Fruit fly (Drosophila melanogaster): ENCODE results near the gene CCT6.
A peak's percentile ranks its signal among the peaks of the same experiment; 100 is the strongest.

Gene CCT6

DNA sequence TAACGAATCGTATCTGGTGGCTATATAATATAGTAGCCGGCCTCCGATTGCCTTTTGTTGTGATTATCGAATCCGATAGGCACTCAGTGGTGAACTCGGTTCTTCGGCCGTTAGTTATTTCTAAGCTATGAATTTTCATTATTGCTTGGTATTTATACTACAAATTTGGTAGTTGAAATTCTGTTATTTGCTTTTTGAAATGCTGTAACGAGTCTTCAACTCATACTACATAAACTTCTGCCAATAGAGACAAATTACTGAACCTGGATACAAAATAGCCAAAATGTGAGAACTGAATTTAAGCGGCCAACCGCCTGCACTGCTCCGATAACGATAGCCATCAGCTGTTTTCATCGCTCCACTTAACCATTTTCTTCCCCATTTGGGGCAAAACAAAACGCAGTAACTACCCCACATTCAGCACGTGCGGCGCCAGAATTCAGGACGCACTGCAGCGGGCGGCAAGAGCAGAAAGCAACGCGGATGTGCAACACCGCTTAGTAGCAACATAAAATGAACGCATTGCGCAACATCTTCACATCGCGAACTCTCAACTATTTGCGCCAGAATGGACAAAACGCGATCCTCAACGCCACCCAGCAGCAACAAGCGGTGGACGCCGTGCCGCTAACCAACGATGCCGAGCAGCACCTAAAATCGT is 7.4 kb upstream of the CCT6 start, which contains the start of the genes CG11679 and CG8206 (continued):
- peak; percentile 39 for TF ChIP-seq CG32006 (GFP tag; optimal IDR thresholded peaks at IDR 0.05)
- TF ChIP-seq CG3919 (GFP tag; optimal IDR thresholded peaks at IDR 0.05), result peak; percentile 12
- TF ChIP-seq Eip78C (GFP tag), result peak; percentile 79
- no peak for TF ChIP-seq dsx (GFP tag; optimal IDR thresholded peaks at IDR 0.05; ENCODE audit: poor library complexity, severe bottlenecking)
- TF ChIP-seq acj6 (GFP tag; optimal IDR thresholded peaks at IDR 0.05), result peak; percentile 33

DNA sequence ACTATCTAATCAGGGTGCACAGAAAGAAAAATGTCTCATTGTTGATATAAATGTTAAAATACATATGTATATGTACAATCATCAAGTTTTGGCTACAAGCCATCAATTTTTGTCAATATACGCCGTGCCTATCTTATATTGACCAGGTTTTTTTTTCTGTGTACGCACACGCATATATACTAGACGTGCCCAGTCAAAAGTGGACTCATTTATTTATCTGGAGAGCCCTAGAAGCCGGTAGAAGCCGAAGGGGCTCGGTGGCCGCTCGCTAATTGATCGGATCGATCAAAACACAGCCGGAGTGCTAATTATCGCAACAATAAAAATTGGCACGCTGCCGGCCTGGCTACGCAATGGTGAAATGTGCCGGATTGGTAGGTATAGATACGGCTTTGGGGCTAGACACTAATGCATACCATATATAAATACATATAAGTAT is 6.1 kb upstream of the CCT6 start:
- peak; percentile 69 for TF ChIP-seq CG6163 (GFP tag; IDR thresholded peaks at IDR 0.05)
- peak; percentile 69 for TF ChIP-seq topi (GFP tag; optimal IDR thresholded peaks at IDR 0.05)
- TF ChIP-seq Sox14 (GFP tag; optimal IDR thresholded peaks at IDR 0.05), result peak; percentile 63
- peak; percentile 43 for TF ChIP-seq CG8632 (GFP tag; optimal IDR thresholded peaks at IDR 0.05)
- TF ChIP-seq Lpt (GFP tag; optimal IDR thresholded peaks at IDR 0.05), result peak; percentile 18
- peak; percentile 4 for TF ChIP-seq dsx (GFP tag; optimal IDR thresholded peaks at IDR 0.05; ENCODE audit: poor library complexity, severe bottlenecking)
- peak; percentile 39 for TF ChIP-seq Ets96B (tag; optimal IDR thresholded peaks at IDR 0.05)
- TF ChIP-seq CG31627 (GFP tag; optimal IDR thresholded peaks at IDR 0.05), result peak; percentile 48
- peak; percentile 10 for TF ChIP-seq CG3032 (tag; optimal IDR thresholded peaks at IDR 0.05)
- TF ChIP-seq CG11902 (GFP tag; optimal IDR thresholded peaks at IDR 0.05), result peak; percentile 23
- TF ChIP-seq Hr4 (GFP tag; optimal IDR thresholded peaks at IDR 0.05), result peak; percentile 50
- peak; percentile 60 for TF ChIP-seq Hr39 (GFP tag; optimal IDR thresholded peaks at IDR 0.05)
- no peak for TF ChIP-seq CG6808 (GFP tag; optimal IDR thresholded peaks at IDR 0.05)
- no peak for TF ChIP-seq net (GFP tag; optimal IDR thresholded peaks at IDR 0.05)
- TF ChIP-seq OdsH (GFP tag; optimal IDR thresholded peaks at IDR 0.05), result peak; percentile 46
- TF ChIP-seq Smox (GFP tag; optimal IDR thresholded peaks at IDR 0.05), result peak; percentile 60
- no peak for TF ChIP-seq CG9139 (GFP tag; optimal IDR thresholded peaks at IDR 0.05)
- TF ChIP-seq CG16779 (tag; optimal IDR thresholded peaks at IDR 0.05), result no peak
- no peak for TF ChIP-seq fd85E (GFP tag; optimal IDR thresholded peaks at IDR 0.05)
- peak; percentile 66 for TF ChIP-seq Met (GFP tag; optimal IDR thresholded peaks at IDR 0.05)
- TF ChIP-seq CG10631 (GFP tag; optimal IDR thresholded peaks at IDR 0.05), result peak; percentile 25
- no peak for TF ChIP-seq CG6854 (GFP tag; optimal IDR thresholded peaks at IDR 0.05)
- TF ChIP-seq CG32006 (GFP tag; optimal IDR thresholded peaks at IDR 0.05), result peak; percentile 53
- TF ChIP-seq fkh (GFP tag; optimal IDR thresholded peaks at IDR 0.05), result peak; percentile 68
- TF ChIP-seq cyc (GFP tag; optimal IDR thresholded peaks at IDR 0.05), result peak; percentile 45
- peak; percentile 36 for TF ChIP-seq Eip75B (GFP tag; optimal IDR thresholded peaks at IDR 0.05)
- peak; percentile 71 for TF ChIP-seq esn (GFP tag; optimal IDR thresholded peaks at IDR 0.05)
- TF ChIP-seq eg (GFP tag; IDR thresholded peaks at IDR 0.05), result peak; percentile 78
- peak; percentile 67 for TF ChIP-seq lz (GFP tag; optimal IDR thresholded peaks at IDR 0.05)
- TF ChIP-seq CG15336 (GFP tag; IDR thresholded peaks at IDR 0.05), result peak; percentile 57
- peak; percentile 15; the same call in 1 of the 2 replicates for TF ChIP-seq CG11294 (GFP tag; IDR thresholded peaks at IDR 0.05)
- TF ChIP-seq CG8119 (GFP tag; IDR thresholded peaks at IDR 0.05), result peak; percentile 56; the same call in 2 of the 3 replicates
- TF ChIP-seq CG6792 (GFP tag; optimal IDR thresholded peaks at IDR 0.05), result peak; percentile 45
- no peak for TF ChIP-seq CG8319 (GFP tag; optimal IDR thresholded peaks at IDR 0.05)
- no peak for TF ChIP-seq ss (GFP tag; optimal IDR thresholded peaks at IDR 0.05)
- TF ChIP-seq achi (GFP tag; optimal IDR thresholded peaks at IDR 0.05), result peak; percentile 40
- peak; percentile 83 for TF ChIP-seq Eip78C (GFP tag)
- TF ChIP-seq Gug (GFP tag; IDR thresholded peaks at IDR 0.05), result peak; percentile 52; the same call in 1 of the 2 replicates
- TF ChIP-seq Hr38 (GFP tag; optimal IDR thresholded peaks at IDR 0.05), result no peak
- peak; percentile 50 for TF ChIP-seq acj6 (GFP tag; optimal IDR thresholded peaks at IDR 0.05)
- peak; percentile 56 for TF ChIP-seq Sox102F (GFP tag; optimal IDR thresholded peaks at IDR 0.05)
- TF ChIP-seq CG1621 (tag; optimal IDR thresholded peaks at IDR 0.05), result peak; percentile 21
- peak; percentile 36 for TF ChIP-seq CG34406 (GFP tag; optimal IDR thresholded peaks at IDR 0.05)
- TF ChIP-seq pdm3 (GFP tag; optimal IDR thresholded peaks at IDR 0.05), result peak; percentile 62
- TF ChIP-seq vri (GFP tag; optimal IDR thresholded peaks at IDR 0.05), result peak; percentile 85
- peak; percentile 52 for TF ChIP-seq Ets21C (GFP tag; optimal IDR thresholded peaks at IDR 0.05)
- TF ChIP-seq CG4318 (GFP tag; optimal IDR thresholded peaks at IDR 0.05), result no peak
- TF ChIP-seq Eip93F (GFP tag; optimal IDR thresholded peaks at IDR 0.05), result peak; percentile 46
